Fruit fly (Drosophila melanogaster): ENCODE data around the gene CG42353.

DNA sequence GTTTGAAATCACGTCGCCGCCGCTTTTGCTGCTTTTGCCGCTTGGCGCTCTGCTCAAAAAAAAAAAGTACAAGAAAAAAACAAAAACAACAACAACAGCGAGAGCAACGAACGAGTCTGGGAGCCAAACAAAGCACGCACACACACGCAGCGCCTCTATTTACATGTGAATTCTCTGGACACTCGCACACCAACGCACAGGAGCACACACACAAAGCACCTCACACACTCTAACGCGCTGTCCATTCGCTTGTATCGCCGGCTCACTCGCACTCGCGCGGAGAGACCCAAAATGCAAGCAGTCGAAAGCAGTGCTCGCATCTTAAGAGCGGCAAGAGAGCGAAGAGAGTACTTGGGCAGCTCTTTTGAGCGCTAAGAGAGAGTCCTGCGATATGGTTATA lies 44.2 kb upstream of the CG42353 start, which contains the start of gene disco-r:
- TF ChIP-seq CG11617 (GFP tag; optimal IDR thresholded peaks at IDR 0.05) (no peak), kay (GFP tag; ENCODE audit: borderline replicate concordance) (no peak), toe (GFP tag; optimal IDR thresholded peaks at IDR 0.05) (no peak), CG7101 (tag; optimal IDR thresholded peaks at IDR 0.05) (no peak), tj (GFP tag; optimal IDR thresholded peaks at IDR 0.05) (no peak), CG14711 (tag; optimal IDR thresholded peaks at IDR 0.05) (no peak), CG5204 (GFP tag; optimal IDR thresholded peaks at IDR 0.05) (no peak), cnc (optimal IDR thresholded peaks at IDR 0.05) (no peak), CG12768 (GFP tag; optimal IDR thresholded peaks at IDR 0.05) (no peak), CG7045 (GFP tag; optimal IDR thresholded peaks at IDR 0.05) (no peak)

All from whole organism, adult.